Fruit fly (Drosophila melanogaster) whole organism, wandering third instar larva: Measurements from ENCODE around the gene CG18586.

ENCODE experiments used
- Abd-B ChIP-seq: fragments of >200 bp; optimal IDR thresholded peaks from 2 replicates; lab custom pipeline; 2017; ENCODE audit warnings: missing biosample characterization, missing genetic modification characterization
- CG32264 ChIP-seq: fragments of 200-800 bp; sonication (Bioruptor generic); optimal IDR thresholded peaks from 2 replicates; lab custom pipeline; 2016; ENCODE audit warnings: missing biosample characterization, missing genetic modification characterization
- CG9705 ChIP-seq: fragments of 200-800 bp; sonication (Bioruptor generic); optimal IDR thresholded peaks from 2 replicates; lab custom pipeline; 2018; ENCODE audit warnings: missing biosample characterization, mild to moderate bottlenecking, missing genetic modification characterization
- CrebA ChIP-seq: fragments of 200-800 bp; sonication (Bioruptor generic); optimal IDR thresholded peaks from 2 replicates; lab custom pipeline; 2016; ENCODE audit warnings: missing biosample characterization, mild to moderate bottlenecking, missing genetic modification characterization, borderline replicate concordance
- Dfd ChIP-seq: fragments of >200 bp; optimal IDR thresholded peaks from 2 replicates; lab custom pipeline; 2017; ENCODE audit warnings: missing biosample characterization, missing genetic modification characterization
- Dif ChIP-seq: fragments of 200-275, 200-300 bp; sonication (Bioruptor generic); optimal IDR thresholded peaks from 2 replicates; lab custom pipeline; 2018; ENCODE audit warnings: missing biosample characterization, missing genetic modification characterization; ENCODE audit not compliant: partially characterized antibody
- GATAd ChIP-seq: sonication (Bioruptor generic); optimal IDR thresholded peaks from 2 replicates; lab custom pipeline; 2016; ENCODE audit warnings: missing biosample characterization, missing genetic modification characterization
- HLH106 ChIP-seq: fragments of 200-800 bp; optimal IDR thresholded peaks from 3 replicates; lab custom pipeline; 2019; ENCODE audit warnings: missing biosample characterization, mild to moderate bottlenecking, missing genetic modification characterization, moderate library complexity
- Hnf4 ChIP-seq: fragments of 200-800 bp; sonication (Bioruptor generic); optimal IDR thresholded peaks from 2 replicates; lab custom pipeline; 2016; ENCODE audit warnings: missing biosample characterization, mild to moderate bottlenecking, missing genetic modification characterization
- Hr78 ChIP-seq: fragments of >200 bp; optimal IDR thresholded peaks from 2 replicates; lab custom pipeline; 2017; ENCODE audit warnings: missing biosample characterization, missing genetic modification characterization
- Hr83 ChIP-seq: fragments of 200-300 bp; sonication (Bioruptor generic); optimal IDR thresholded peaks from 2 replicates; lab custom pipeline; 2016; ENCODE audit warnings: missing biosample characterization, mild to moderate bottlenecking, missing genetic modification characterization, moderate library complexity; ENCODE audit not compliant: poor library complexity, severe bottlenecking
- Jra ChIP-seq: sonication (Bioruptor generic); optimal IDR thresholded peaks from 2 replicates; lab custom pipeline; 2016; ENCODE audit warnings: missing biosample characterization, missing genetic modification characterization
- Mio ChIP-seq: sonication (Bioruptor generic); optimal IDR thresholded peaks from 2 replicates; lab custom pipeline; 2016; ENCODE audit warnings: missing biosample characterization, missing genetic modification characterization
- Myc ChIP-seq: fragments of >200 bp; optimal IDR thresholded peaks from 2 replicates; lab custom pipeline; 2017
- N ChIP-seq: fragments of >200 bp; optimal IDR thresholded peaks from 2 replicates; lab custom pipeline; 2018; ENCODE audit warnings: missing biosample characterization, missing external identifiers, missing genetic modification characterization
- OdsH ChIP-seq: fragments of 200-800 bp; sonication (Bioruptor generic); optimal IDR thresholded peaks from 2 replicates; lab custom pipeline; 2016; ENCODE audit warnings: missing biosample characterization, mild to moderate bottlenecking, missing genetic modification characterization
- Rel ChIP-seq, 2 experiments: fragments of 200-800 bp; sonication (Bioruptor generic) in 1 of 2; optimal IDR thresholded peaks; 2 replicates in 1 of 2; 3 replicates in 1 of 2; lab custom pipeline; 2016 to 2019; ENCODE audit warnings: mild to moderate bottlenecking in 2 of 2, missing biosample characterization in 2 of 2, missing genetic modification characterization in 2 of 2, moderate library complexity in 1 of 2
- Sp1 ChIP-seq: fragments of 200-800 bp; sonication (Bioruptor generic); optimal IDR thresholded peaks from 3 replicates; lab custom pipeline; 2019; ENCODE audit warnings: missing biosample characterization, mild to moderate bottlenecking, missing genetic modification characterization, moderate library complexity
- Vsx2 ChIP-seq: fragments of 200-300, 225-300 bp; sonication (Bioruptor generic); optimal IDR thresholded peaks from 2 replicates; lab custom pipeline; 2018; ENCODE audit warnings: missing biosample characterization, missing genetic modification characterization; ENCODE audit not compliant: partially characterized antibody
- br ChIP-seq: fragments of 200-800 bp; sonication (Bioruptor generic); optimal IDR thresholded peaks from 2 replicates; lab custom pipeline; 2016; ENCODE audit warnings: missing biosample characterization, missing genetic modification characterization
- brk ChIP-seq: fragments of 200-800 bp; sonication (Bioruptor generic); optimal IDR thresholded peaks from 2 replicates; lab custom pipeline; 2016; ENCODE audit warnings: missing biosample characterization, mild to moderate bottlenecking, missing genetic modification characterization
- dl ChIP-seq, 2 experiments: fragments of 175-275, 200-275 bp in 1 of 2; fragments of 200-275 bp in 1 of 2; sonication (Bioruptor generic); optimal IDR thresholded peaks; lab custom pipeline; 2018; ENCODE audit warnings: mild to moderate bottlenecking in 2 of 2, missing biosample characterization in 2 of 2, missing genetic modification characterization in 2 of 2, moderate library complexity in 2 of 2; ENCODE audit not compliant: partially characterized antibody in 2 of 2, insufficient read depth in 1 of 2
- dmrt93B ChIP-seq: fragments of 200-800 bp; sonication (Bioruptor generic); optimal IDR thresholded peaks from 2 replicates; lab custom pipeline; 2018; ENCODE audit warnings: missing biosample characterization, mild to moderate bottlenecking, missing genetic modification characterization
- dsf ChIP-seq: sonication (Bioruptor generic); optimal IDR thresholded peaks from 2 replicates; lab custom pipeline; 2016; ENCODE audit warnings: missing biosample characterization, missing genetic modification characterization, borderline replicate concordance
- ey ChIP-seq: fragments of 200-800 bp; sonication (Bioruptor generic); optimal IDR thresholded peaks from 2 replicates; lab custom pipeline; 2016; ENCODE audit warnings: missing biosample characterization, missing genetic modification characterization
- foxo ChIP-seq, 2 experiments: fragments of 200-800 bp; sonication (Bioruptor generic); optimal IDR thresholded peaks; 2 replicates in 1 of 2; 3 replicates in 1 of 2; lab custom pipeline; 2016 to 2017; ENCODE audit warnings: missing biosample characterization in 2 of 2, missing genetic modification characterization in 2 of 2
- fru ChIP-seq: fragments of 200-800 bp; sonication (Bioruptor generic); optimal IDR thresholded peaks from 3 replicates; lab custom pipeline; 2016; ENCODE audit warnings: missing biosample characterization, mild to moderate bottlenecking, missing genetic modification characterization
- h ChIP-seq: fragments of 200-800 bp; sonication (Bioruptor generic); optimal IDR thresholded peaks from 3 replicates; lab custom pipeline; 2016; ENCODE audit warnings: missing biosample characterization, mild to moderate bottlenecking, missing genetic modification characterization
- jim ChIP-seq: fragments of 175-275, 200-325 bp; sonication (Bioruptor generic); optimal IDR thresholded peaks from 2 replicates; lab custom pipeline; 2016; ENCODE audit warnings: missing biosample characterization, mild to moderate bottlenecking, missing genetic modification characterization
- lola ChIP-seq: fragments of >200 bp; optimal IDR thresholded peaks from 2 replicates; lab custom pipeline; 2017; ENCODE audit warnings: missing biosample characterization, missing genetic modification characterization
- pan ChIP-seq: fragments of >200 bp; optimal IDR thresholded peaks from 2 replicates; lab custom pipeline; 2017
- psq ChIP-seq: fragments of 200-800 bp; sonication (Bioruptor generic); optimal IDR thresholded peaks from 3 replicates; lab custom pipeline; 2017; ENCODE audit warnings: missing biosample characterization, mild to moderate bottlenecking, missing genetic modification characterization, moderate library complexity
- rgr ChIP-seq: fragments of 200-800 bp; sonication (Bioruptor generic); optimal IDR thresholded peaks from 3 replicates; lab custom pipeline; 2016; ENCODE audit warnings: missing biosample characterization, mild to moderate bottlenecking, missing genetic modification characterization
- sage ChIP-seq: fragments of 200-800 bp; sonication (Bioruptor generic); optimal IDR thresholded peaks from 2 replicates; lab custom pipeline; 2016; ENCODE audit warnings: missing biosample characterization, mild to moderate bottlenecking, missing genetic modification characterization
- sv ChIP-seq: fragments of 200-800 bp; sonication (Bioruptor generic); optimal IDR thresholded peaks from 3 replicates; lab custom pipeline; 2016; ENCODE audit warnings: missing biosample characterization, missing genetic modification characterization
- tai ChIP-seq: sonication (Bioruptor generic); optimal IDR thresholded peaks from 2 replicates; lab custom pipeline; 2016; ENCODE audit warnings: missing biosample characterization, missing genetic modification characterization
- usp ChIP-seq: fragments of >200 bp; optimal IDR thresholded peaks from 2 replicates; lab custom pipeline; 2017; ENCODE audit warnings: missing biosample characterization, missing genetic modification characterization
- woc ChIP-seq: sonication (Bioruptor generic); optimal IDR thresholded peaks from 2 replicates; lab custom pipeline; 2016; ENCODE audit warnings: missing biosample characterization, mild to moderate bottlenecking, missing genetic modification characterization

The CG18586 gene

DNA sequence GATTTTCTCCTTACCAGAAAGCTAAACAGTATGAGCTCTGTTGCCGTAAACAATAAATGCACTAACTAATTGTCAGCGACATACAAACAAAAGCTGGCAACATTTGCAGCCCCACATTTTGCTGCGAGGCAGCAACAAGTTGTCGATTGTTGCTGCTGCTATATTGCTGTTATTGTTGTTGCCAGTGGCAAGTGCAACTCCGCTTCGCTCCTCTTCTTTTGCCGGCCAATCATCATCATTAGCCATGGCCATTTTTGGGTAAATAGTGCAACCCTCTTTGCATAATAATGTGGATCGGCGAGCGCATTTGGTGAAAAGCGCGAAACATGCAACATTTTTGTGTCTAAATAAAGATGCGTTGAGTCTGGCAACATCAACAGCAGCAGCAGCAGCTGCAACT is 42.5 kb upstream of the CG18586 start:
- no peak for TF ChIP-seq Abd-B (GFP tag; lab: Kevin White, UChicago)
- no peak for TF ChIP-seq lola
- no peak for TF ChIP-seq usp (GFP tag; lab: Kevin White, UChicago)
- TF ChIP-seq brk (GFP tag; lab: Kevin White, UChicago), result no peak
- no peak for TF ChIP-seq br (GFP tag; lab: Kevin White, UChicago)
- TF ChIP-seq HLH106, result no peak
- no peak for TF ChIP-seq OdsH (GFP tag; lab: Kevin White, UChicago)
- TF ChIP-seq jim (GFP tag; lab: Kevin White, UChicago), result no peak
- no peak for TF ChIP-seq CG9705 (GFP tag; lab: Kevin White, UChicago)
- TF ChIP-seq Hr83, result no peak
- TF ChIP-seq tai, result no peak
- TF ChIP-seq rgr (GFP tag; lab: Kevin White, UChicago), result no peak
- no peak for TF ChIP-seq foxo (GFP tag; optimal IDR thresholded peaks at IDR 0.05; lab: Kevin White, UChicago)
- TF ChIP-seq GATAd (GFP tag; lab: Kevin White, UChicago), result no peak
- TF ChIP-seq Hnf4 (GFP tag; lab: Kevin White, UChicago), result no peak
- no peak for TF ChIP-seq ey
- no peak for TF ChIP-seq Mio (GFP tag; lab: Kevin White, UChicago)
- TF ChIP-seq Dif (GFP tag; lab: Kevin White, UChicago), result no peak

DNA sequence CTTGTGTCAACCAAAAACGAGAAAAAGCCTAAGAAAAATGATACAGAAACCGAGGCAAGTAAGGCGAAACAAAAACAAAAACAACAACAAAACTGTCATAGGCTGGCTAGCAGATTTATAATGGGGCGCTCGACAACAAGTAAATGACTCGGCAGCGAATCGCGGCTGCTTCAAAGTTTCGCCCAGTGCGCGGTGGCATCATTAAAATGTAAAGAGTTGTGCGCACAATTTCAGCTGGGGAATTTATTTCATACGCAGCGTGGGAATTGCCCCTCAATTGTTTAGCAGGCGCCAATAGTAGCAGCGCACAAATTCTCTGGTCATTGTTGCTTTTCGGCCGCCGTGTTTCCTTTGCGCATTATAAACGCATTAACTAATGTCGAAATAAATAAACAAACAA is 41.2 kb upstream of the CG18586 start:
- TF ChIP-seq lola, result no peak
- TF ChIP-seq CG32264 (GFP tag; lab: Kevin White, UChicago), result no peak
- TF ChIP-seq Hnf4 (GFP tag; lab: Kevin White, UChicago), result no peak
- no peak for TF ChIP-seq Rel (GFP tag; optimal IDR thresholded peaks at IDR 0.05; lab: Kevin White, UChicago)
- no peak for TF ChIP-seq Rel (tag; optimal IDR thresholded peaks at IDR 0.05; lab: Kevin White, UChicago)
- TF ChIP-seq br (GFP tag; lab: Kevin White, UChicago), result no peak
- no peak for TF ChIP-seq Mio (GFP tag; lab: Kevin White, UChicago)

DNA sequence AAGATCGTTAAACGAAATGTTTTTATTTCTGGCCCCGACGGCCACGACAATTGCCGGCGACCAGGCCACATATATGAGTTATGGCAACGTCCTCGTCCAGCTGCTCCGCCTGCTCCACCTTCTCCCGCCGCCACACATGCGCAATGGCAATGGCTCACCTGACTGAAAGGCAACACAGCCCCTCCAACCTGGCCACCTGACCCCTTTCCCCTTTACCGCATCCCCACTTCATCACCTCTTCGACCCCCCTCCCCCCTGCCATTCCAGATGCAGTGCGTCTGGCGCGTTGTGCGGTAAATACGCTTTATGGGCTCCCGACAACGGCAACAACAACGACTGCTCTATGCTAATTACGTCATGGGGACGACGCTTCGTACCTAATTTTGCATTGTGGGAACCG is 39.4 kb upstream of the CG18586 start:
- TF ChIP-seq Hr78 (GFP tag; lab: Kevin White, UChicago) (no peak), Sp1 (GFP tag; lab: Kevin White, UChicago) (no peak), GATAd (GFP tag; lab: Kevin White, UChicago) (no peak), Hr83 (no peak), dl (GFP tag; optimal IDR thresholded peaks at IDR 0.05; lab: Kevin White, UChicago; ENCODE audit: insufficient read depth in 1 of 2, partially characterized antibody in 2 of 2) (no peak), Dif (GFP tag; lab: Kevin White, UChicago) (no peak), Vsx2 (GFP tag; lab: Kevin White, UChicago) (no peak), N (GFP tag; lab: Kevin White, UChicago) (no peak), brk (GFP tag; lab: Kevin White, UChicago) (no peak), br (GFP tag; lab: Kevin White, UChicago) (no peak), psq (no peak)

DNA sequence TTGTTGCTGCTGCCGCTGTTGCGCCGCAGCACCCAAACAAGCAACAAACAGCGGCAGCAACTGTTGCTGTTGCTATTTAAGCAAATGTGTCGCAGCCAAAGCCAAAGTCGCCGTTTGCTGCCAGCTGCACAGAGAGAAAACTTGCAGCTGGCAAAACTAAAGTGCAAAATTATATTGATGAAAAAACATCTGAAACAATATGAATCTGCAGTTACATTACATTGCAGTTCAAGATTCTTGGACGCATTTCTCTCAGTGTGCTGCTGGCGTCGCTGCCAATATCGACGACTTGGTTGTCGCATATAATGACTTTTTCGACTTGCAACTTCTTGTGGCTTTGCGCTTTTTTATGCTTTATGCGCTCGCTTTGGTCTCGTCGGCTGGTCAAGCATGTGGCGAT is 38.9 kb upstream of the CG18586 start:
- TF ChIP-seq Myc (no peak), lola (no peak), dmrt93B (GFP tag; lab: Kevin White, UChicago) (peak; percentile 26), brk (GFP tag; lab: Kevin White, UChicago) (no peak), dsf (no peak), sage (GFP tag; lab: Kevin White, UChicago) (no peak), br (GFP tag; lab: Kevin White, UChicago) (peak; percentile 21), rgr (GFP tag; lab: Kevin White, UChicago) (peak; percentile 50), jim (GFP tag; lab: Kevin White, UChicago) (no peak), fru (GFP tag; lab: Kevin White, UChicago) (peak; percentile 44), Hr78 (GFP tag; lab: Kevin White, UChicago) (no peak), pan (no peak), Rel (GFP tag; optimal IDR thresholded peaks at IDR 0.05; lab: Kevin White, UChicago) (no peak), Rel (tag; optimal IDR thresholded peaks at IDR 0.05; lab: Kevin White, UChicago) (no peak), Vsx2 (GFP tag; lab: Kevin White, UChicago) (no peak), OdsH (GFP tag; lab: Kevin White, UChicago) (no peak), dl (GFP tag; optimal IDR thresholded peaks at IDR 0.05; lab: Kevin White, UChicago; ENCODE audit: insufficient read depth in 1 of 2, partially characterized antibody in 2 of 2) (no peak), Abd-B (GFP tag; lab: Kevin White, UChicago) (no peak), Hr83 (no peak), Dfd (no peak), CG9705 (GFP tag; lab: Kevin White, UChicago) (no peak), Hnf4 (GFP tag; lab: Kevin White, UChicago) (no peak), CrebA (GFP tag; lab: Kevin White, UChicago) (no peak), sv (GFP tag; lab: Kevin White, UChicago) (no peak), GATAd (GFP tag; lab: Kevin White, UChicago) (no peak), HLH106 (peak; percentile 25), foxo (GFP tag; optimal IDR thresholded peaks at IDR 0.05; lab: Kevin White, UChicago) (peak in 1 of 2 experiments; percentile 53), Sp1 (GFP tag; lab: Kevin White, UChicago) (no peak), psq (no peak), tai (no peak), CG32264 (GFP tag; lab: Kevin White, UChicago) (no peak), ey (peak; percentile 43), Dif (GFP tag; lab: Kevin White, UChicago) (no peak), N (GFP tag; lab: Kevin White, UChicago) (no peak), woc (GFP tag; lab: Kevin White, UChicago) (peak; percentile 15), Jra (GFP tag; lab: Kevin White, UChicago) (no peak), h (GFP tag; lab: Kevin White, UChicago) (peak; percentile 57), usp (GFP tag; lab: Kevin White, UChicago) (no peak), Mio (GFP tag; lab: Kevin White, UChicago) (no peak)
